Worm (Caenorhabditis elegans): Measurements from ENCODE around the gene hrpk-2.

- TF ChIP-seq nhr-77 (tag; optimal IDR thresholded peaks at IDR 0.05), result no peak
- TF ChIP-seq dpl-1 (GFP tag; optimal IDR thresholded peaks at IDR 0.05), result no peak
- no peak for TF ChIP-seq pax-3 (tag; optimal IDR thresholded peaks at IDR 0.05)
- no peak for TF ChIP-seq sptf-1 (tag; optimal IDR thresholded peaks at IDR 0.05)
- no peak for TF ChIP-seq blmp-1 (tag; optimal IDR thresholded peaks at IDR 0.05)
- TF ChIP-seq zip-4 (GFP tag; optimal IDR thresholded peaks at IDR 0.05), result no peak
- TF ChIP-seq egl-13 (tag; optimal IDR thresholded peaks at IDR 0.05), result no peak
- no peak for TF ChIP-seq efl-1 (optimal IDR thresholded peaks at IDR 0.05)
- TF ChIP-seq efl-1 (GFP tag; optimal IDR thresholded peaks at IDR 0.05 in 1 of 2), result no peak
- TF ChIP-seq ama-1 (optimal IDR thresholded peaks at IDR 0.05), result no peak
Measured at ce11 chrIII:8033534-8033933, 46.6 kb downstream of the hrpk-2 start, which contains the start of gene F44B9.10.
